Fruit fly (Drosophila melanogaster) whole organism, embryonic: Measurements from ENCODE around the gene ninaG.
A peak's percentile ranks its signal among the peaks of the same experiment; 100 is the strongest.

Experiments
- Aef1 ChIP-seq: fragments of 200-800 bp; sonication (Bioruptor generic); IDR thresholded peaks from 3 replicates; pipeline ENCODE4 v1.3.6; 2022; ENCODE audit warnings: missing biosample characterization, missing genetic modification characterization
- Bdp1 ChIP-seq: fragments of 200-800 bp; sonication (Bioruptor generic); optimal IDR thresholded peaks from 3 replicates; lab custom pipeline; 2016; ENCODE audit warnings: missing biosample characterization, missing genetic modification characterization
- CG10321 ChIP-seq: fragments of 200-800 bp; sonication (Bioruptor generic); IDR thresholded peaks from 2 replicates; pipeline ENCODE4 v1.3.6; 2022; ENCODE audit warnings: missing biosample characterization, missing genetic modification characterization
- CG11695 ChIP-seq: fragments of 200-800 bp; sonication (Bioruptor generic); IDR thresholded peaks from 3 replicates; pipeline ENCODE4 v1.3.6; 2022; ENCODE audit warnings: missing biosample characterization, missing genetic modification characterization
- CG13894 ChIP-seq: fragments of 200-800 bp; sonication (Bioruptor generic); optimal IDR thresholded peaks from 3 replicates; lab custom pipeline; 2018; ENCODE audit warnings: missing biosample characterization, mild to moderate bottlenecking, missing genetic modification characterization, moderate library complexity
- CG15073 ChIP-seq: fragments of 200-800 bp; sonication (Bioruptor generic); optimal IDR thresholded peaks from 2 replicates; lab custom pipeline; 2016; ENCODE audit warnings: missing biosample characterization, missing genetic modification characterization
- CG15696 ChIP-seq: fragments of 200-800 bp; sonication (Bioruptor generic); optimal IDR thresholded peaks from 2 replicates; lab custom pipeline; 2019; ENCODE audit warnings: missing biosample characterization, mild to moderate bottlenecking, missing genetic modification characterization, moderate library complexity
- CG16863 ChIP-seq: fragments of 200-800 bp; sonication (Bioruptor generic); optimal IDR thresholded peaks from 3 replicates; lab custom pipeline; 2016; ENCODE audit warnings: missing biosample characterization, missing genetic modification characterization
- CG17361 ChIP-seq: fragments of 200-800 bp; sonication (Bioruptor generic); IDR thresholded peaks from 3 replicates; pipeline ENCODE4 v1.3.6; 2022; ENCODE audit warnings: missing biosample characterization, missing genetic modification characterization
- CG17912 ChIP-seq: fragments of 200-800 bp; sonication (Bioruptor generic); optimal IDR thresholded peaks from 2 replicates; lab custom pipeline; 2018; ENCODE audit warnings: missing biosample characterization, mild to moderate bottlenecking, missing genetic modification characterization
- CG2120 ChIP-seq: fragments of 200-800 bp; sonication (Bioruptor generic); optimal IDR thresholded peaks from 3 replicates; lab custom pipeline; 2016; ENCODE audit warnings: missing biosample characterization, missing genetic modification characterization
- CG30431 ChIP-seq: fragments of 200-800 bp; sonication (Bioruptor generic); optimal IDR thresholded peaks from 2 replicates; lab custom pipeline; 2017; ENCODE audit warnings: missing biosample characterization, missing genetic modification characterization
- CG3726 ChIP-seq: fragments of 200-800 bp; sonication (Bioruptor generic); IDR thresholded peaks from 3 replicates; pipeline ENCODE4, ENCODE4 v1.3.6; 2022; ENCODE audit warnings: missing biosample characterization, missing genetic modification characterization
- CG3838 ChIP-seq: fragments of 200-800 bp; sonication (Bioruptor generic); optimal IDR thresholded peaks from 3 replicates; lab custom pipeline; 2016; ENCODE audit warnings: missing biosample characterization, missing genetic modification characterization
- CG5245 ChIP-seq: fragments of 200-800 bp; sonication (Bioruptor generic); optimal IDR thresholded peaks from 3 replicates; lab custom pipeline; 2016; ENCODE audit warnings: missing biosample characterization, missing genetic modification characterization
- CG6175 ChIP-seq: fragments of 200-800 bp; sonication (Bioruptor generic); IDR thresholded peaks from 3 replicates; pipeline ENCODE4 v1.3.6; 2022; ENCODE audit warnings: missing biosample characterization, missing genetic modification characterization
- CG6765 ChIP-seq: fragments of 200-800 bp; sonication (Bioruptor generic); optimal IDR thresholded peaks from 3 replicates; lab custom pipeline; 2017; ENCODE audit warnings: missing biosample characterization, mild to moderate bottlenecking, missing genetic modification characterization
- CG7372 ChIP-seq: fragments of 200-800 bp; sonication (Bioruptor generic); IDR thresholded peaks from 2 replicates; pipeline ENCODE4 v1.3.6; 2022; ENCODE audit warnings: missing biosample characterization, missing genetic modification characterization
- CG7745 ChIP-seq: fragments of 200-800 bp; sonication (Bioruptor generic); optimal IDR thresholded peaks from 2 replicates; lab custom pipeline; 2018; ENCODE audit warnings: missing biosample characterization, mild to moderate bottlenecking, missing genetic modification characterization, moderate library complexity
- CG8281 ChIP-seq: fragments of 200-800 bp; sonication (Bioruptor generic); optimal IDR thresholded peaks from 2 replicates; lab custom pipeline; 2018; ENCODE audit warnings: missing biosample characterization, mild to moderate bottlenecking, missing genetic modification characterization, moderate library complexity
- CHES-1-like ChIP-seq: fragments of 200-800 bp; sonication (Bioruptor generic); optimal IDR thresholded peaks from 2 replicates; lab custom pipeline; 2016; ENCODE audit warnings: missing biosample characterization, missing genetic modification characterization
- Chrac-16 ChIP-seq: fragments of 200-800 bp; sonication (Bioruptor generic); optimal IDR thresholded peaks from 3 replicates; lab custom pipeline; 2016; ENCODE audit warnings: missing biosample characterization, missing genetic modification characterization
- CkIIα-i1 ChIP-seq: fragments of 200-800 bp; sonication (Bioruptor generic); IDR thresholded peaks from 2 replicates; pipeline ENCODE4 v1.3.6; 2022; ENCODE audit warnings: missing biosample characterization, missing genetic modification characterization
- Dip2 ChIP-seq: fragments of 200-800 bp; sonication (Bioruptor generic); IDR thresholded peaks from 2 replicates; pipeline ENCODE4 v1.3.6; 2022; ENCODE audit warnings: missing biosample characterization, missing genetic modification characterization
- ERR ChIP-seq: fragments of 200-800 bp; sonication (Bioruptor generic); optimal IDR thresholded peaks from 2 replicates; lab custom pipeline; 2016; ENCODE audit warnings: missing biosample characterization, missing genetic modification characterization
- H15 ChIP-seq: fragments of 200-800 bp; sonication (Bioruptor generic); IDR thresholded peaks from 3 replicates; pipeline ENCODE4 v1.3.6; 2022; ENCODE audit warnings: missing biosample characterization, missing genetic modification characterization
- HmgD ChIP-seq: fragments of 200-800 bp; sonication (Bioruptor generic); optimal IDR thresholded peaks from 3 replicates; lab custom pipeline; 2016; ENCODE audit warnings: missing biosample characterization, missing genetic modification characterization
- Mes4 ChIP-seq: fragments of 200-800 bp; sonication (Bioruptor generic); optimal IDR thresholded peaks from 2 replicates; lab custom pipeline; 2016; ENCODE audit warnings: missing biosample characterization, missing genetic modification characterization
- Nf-YA ChIP-seq: fragments of 200-800 bp; sonication (Bioruptor generic); IDR thresholded peaks from 2 replicates; pipeline ENCODE4 v1.3.6; 2022; ENCODE audit warnings: missing biosample characterization, missing genetic modification characterization
- Oaz ChIP-seq: fragments of 200-800 bp; sonication (Bioruptor generic); IDR thresholded peaks from 2 replicates; pipeline ENCODE4 v1.3.6; 2022; ENCODE audit warnings: missing biosample characterization, missing genetic modification characterization
- Vsx1 ChIP-seq: fragments of 200-800 bp; sonication (Bioruptor generic); optimal IDR thresholded peaks from 2 replicates; lab custom pipeline; 2017; ENCODE audit warnings: missing biosample characterization, mild to moderate bottlenecking, missing genetic modification characterization, missing genetic modification reagents
- bab2 ChIP-seq: fragments of 200-800 bp; sonication (Bioruptor generic); optimal IDR thresholded peaks from 2 replicates; lab custom pipeline; 2016; ENCODE audit warnings: missing biosample characterization, missing genetic modification characterization
- bigmax ChIP-seq: fragments of 200-800 bp; sonication (Bioruptor generic); optimal IDR thresholded peaks from 2 replicates; lab custom pipeline; 2018; ENCODE audit warnings: missing biosample characterization, mild to moderate bottlenecking, missing genetic modification characterization
- cad ChIP-seq: fragments of >200 bp; optimal IDR thresholded peaks from 2 replicates; lab custom pipeline; 2017; ENCODE audit warnings: missing biosample characterization, missing genetic modification characterization
- crp ChIP-seq, 2 experiments: fragments of 200-800 bp; sonication (Bioruptor generic); optimal IDR thresholded peaks; 2 replicates in 1 of 2; 3 replicates in 1 of 2; lab custom pipeline; 2017; ENCODE audit warnings: missing biosample characterization in 2 of 2, missing genetic modification characterization in 2 of 2, mild to moderate bottlenecking in 1 of 2, moderate library complexity in 1 of 2
- dan ChIP-seq: fragments of 200-800 bp; sonication (Bioruptor generic); IDR thresholded peaks from 2 replicates; pipeline ENCODE4 v1.3.6; 2022; ENCODE audit warnings: missing biosample characterization, missing genetic modification characterization
- esg ChIP-seq: fragments of 200-800 bp; sonication (Bioruptor generic); conservative IDR thresholded peaks from 2 replicates; pipeline ENCODE4 v1.3.6; 2022; ENCODE audit warnings: missing biosample characterization, missing genetic modification characterization
- eve ChIP-seq, 2 experiments: fragments of >200 bp; optimal IDR thresholded peaks; 2 replicates each; lab custom pipeline; 2017; ENCODE audit warnings: missing biosample characterization in 2 of 2, missing genetic modification characterization in 2 of 2
- fu2 ChIP-seq: fragments of 200-800 bp; sonication (Bioruptor generic); optimal IDR thresholded peaks from 2 replicates; lab custom pipeline; 2016; ENCODE audit warnings: missing biosample characterization, missing genetic modification characterization
- gem ChIP-seq: fragments of 200-800 bp; sonication (Bioruptor generic); optimal IDR thresholded peaks from 2 replicates; lab custom pipeline; 2019; ENCODE audit warnings: missing biosample characterization, mild to moderate bottlenecking, missing genetic modification characterization, moderate library complexity
- gsb-n ChIP-seq: fragments of 200-800 bp; sonication (Bioruptor generic); optimal IDR thresholded peaks from 3 replicates; lab custom pipeline; 2018; ENCODE audit warnings: missing biosample characterization, mild to moderate bottlenecking, missing genetic modification characterization
- hkb ChIP-seq, 2 experiments: fragments of 200-800 bp in 1 of 2; fragments of >200 bp in 1 of 2; sonication (Bioruptor generic) in 1 of 2; IDR thresholded peaks in 1 of 2; optimal IDR thresholded peaks in 1 of 2; 2 replicates each; pipeline versions ENCODE4 v1.3.6 to Lab custom; 2017 to 2022; ENCODE audit warnings: missing biosample characterization in 1 of 2, missing genetic modification characterization in 1 of 2
- inv ChIP-seq: fragments of 200-800 bp; sonication (Bioruptor generic); IDR thresholded peaks from 2 replicates; pipeline ENCODE4 v1.3.6; 2022; ENCODE audit warnings: missing biosample characterization, missing genetic modification characterization; ENCODE audit not compliant: partially characterized antibody
- nerfin-1 ChIP-seq: fragments of 200-800 bp; sonication (Bioruptor generic); optimal IDR thresholded peaks from 3 replicates; lab custom pipeline; 2019; ENCODE audit warnings: missing biosample characterization, mild to moderate bottlenecking, missing genetic modification characterization, moderate library complexity
- odd ChIP-seq: fragments of 200-800 bp; sonication (Bioruptor generic); optimal IDR thresholded peaks from 2 replicates; lab custom pipeline; 2017; ENCODE audit warnings: missing biosample characterization, mild to moderate bottlenecking, missing genetic modification characterization
- p53 ChIP-seq: fragments of 200-800 bp; sonication (Bioruptor generic); optimal IDR thresholded peaks from 2 replicates; lab custom pipeline; 2016; ENCODE audit warnings: missing biosample characterization, missing genetic modification characterization
- pum ChIP-seq: fragments of 200-800 bp; sonication (Bioruptor generic); optimal IDR thresholded peaks from 2 replicates; lab custom pipeline; 2016; ENCODE audit warnings: missing biosample characterization, missing genetic modification characterization
- ro ChIP-seq: fragments of 200-800 bp; sonication (Bioruptor generic); IDR thresholded peaks from 2 replicates; pipeline ENCODE4 v1.3.6; 2022; ENCODE audit warnings: missing biosample characterization, missing genetic modification characterization
- run ChIP-seq: fragments of 200-800 bp; sonication (Bioruptor generic); optimal IDR thresholded peaks from 3 replicates; lab custom pipeline; 2018; ENCODE audit warnings: missing biosample characterization, mild to moderate bottlenecking, missing genetic modification characterization
- salm ChIP-seq: fragments of 200-800 bp; sonication (Bioruptor generic); optimal IDR thresholded peaks from 2 replicates; lab custom pipeline; 2018; ENCODE audit warnings: missing biosample characterization, mild to moderate bottlenecking, missing genetic modification characterization
- sens ChIP-seq: fragments of 200-800 bp; sonication (Bioruptor generic); peaks from one replicate; lab custom pipeline; 2016; ENCODE audit warnings: missing biosample characterization, missing genetic modification characterization
- sob ChIP-seq: fragments of 200-800 bp; sonication (Bioruptor generic); IDR thresholded peaks from 2 replicates; pipeline ENCODE4 v1.3.6; 2022; ENCODE audit warnings: missing biosample characterization, missing genetic modification characterization

Gene ninaG

DNA sequence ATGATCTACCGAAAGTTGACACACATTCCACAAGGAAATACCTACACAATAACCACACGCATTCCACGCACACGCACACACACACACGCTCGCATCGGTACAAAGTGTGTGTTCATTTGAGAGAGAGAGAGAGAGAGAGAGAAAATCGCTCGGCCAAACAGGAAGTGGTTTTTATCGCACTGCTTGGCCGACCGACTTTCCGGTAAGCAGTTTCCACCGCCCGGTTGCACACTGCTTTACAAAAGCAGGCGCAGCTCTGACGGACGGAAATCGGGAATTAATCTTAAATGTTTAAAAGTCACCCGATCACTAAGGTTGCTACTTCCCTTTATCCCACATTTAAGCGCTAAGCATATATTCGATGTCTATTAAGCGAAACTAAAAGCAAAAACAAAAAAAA is 28.7 kb downstream of the ninaG start (continued):
- no peak for TF ChIP-seq Dip2 (GFP tag; lab: Robert Waterston, UW)
- no peak for TF ChIP-seq cad (GFP tag; lab: Kevin White, UChicago)
- 0 out of 2 replicates have a peak, but pooled peaks have one; percentile 34 for TF ChIP-seq Nf-YA (GFP tag; lab: Robert Waterston, UW)
- peak; percentile 61 for TF ChIP-seq p53 (GFP tag; lab: Kevin White, UChicago)
- no peak for TF ChIP-seq CG11695 (GFP tag; lab: Robert Waterston, UW)
- TF ChIP-seq CG6175 (GFP tag; lab: Robert Waterston, UW), result no peak
- no peak for TF ChIP-seq CG15073 (GFP tag; lab: Kevin White, UChicago)
- no peak for TF ChIP-seq hkb (optimal IDR thresholded peaks at IDR 0.05; lab: Kevin White, UChicago)
- no peak; the same call in 1 of the 2 replicates for TF ChIP-seq hkb (GFP tag; IDR thresholded peaks at IDR 0.05; lab: Robert Waterston, UW)
- TF ChIP-seq esg (GFP tag; lab: Robert Waterston, UW), result no peak; the same call in 1 of the 2 replicates
- TF ChIP-seq fu2 (GFP tag; lab: Kevin White, UChicago), result no peak
- peak; percentile 47 for TF ChIP-seq CG5245 (GFP tag; lab: Kevin White, UChicago)
- peak; percentile 79 for TF ChIP-seq H15 (GFP tag; lab: Robert Waterston, UW)
- peak; percentile 56 for TF ChIP-seq Vsx1 (GFP tag; lab: Kevin White, UChicago)
- no peak; the same call in 1 of the 2 replicates for TF ChIP-seq sob (GFP tag; lab: Robert Waterston, UW)
- no peak for TF ChIP-seq salm (tag; lab: Kevin White, UChicago)
- TF ChIP-seq CG17361 (GFP tag; lab: Robert Waterston, UW), result no peak; the same call in 2 of the 3 replicates
- 0 out of 3 replicates have a peak, but pooled peaks have one; percentile 33 for TF ChIP-seq Aef1
- no peak for TF ChIP-seq nerfin-1 (tag; lab: Kevin White, UChicago)
- TF ChIP-seq Oaz (GFP tag; lab: Robert Waterston, UW), result no peak
- no peak for TF ChIP-seq pum (GFP tag; lab: Kevin White, UChicago)
- TF ChIP-seq CG30431 (GFP tag; lab: Kevin White, UChicago), result peak; percentile 86
- TF ChIP-seq bab2, result no peak
- no peak for TF ChIP-seq CkIIα-i1 (GFP tag; lab: Robert Waterston, UW)
- no peak for TF ChIP-seq run (tag; lab: Kevin White, UChicago)
- no peak for TF ChIP-seq CG2120 (GFP tag; lab: Kevin White, UChicago)
- no peak for TF ChIP-seq crp (GFP tag; optimal IDR thresholded peaks at IDR 0.05; lab: Kevin White, UChicago)
- TF ChIP-seq odd (GFP tag; lab: Kevin White, UChicago), result peak; percentile 59
- TF ChIP-seq CG7745 (tag; lab: Kevin White, UChicago), result no peak
- TF ChIP-seq CG6765, result peak; percentile 41
- TF ChIP-seq ro (GFP tag; lab: Robert Waterston, UW), result 0 out of 2 replicates have a peak, but pooled peaks have one; percentile 37
- peak; percentile 39 for TF ChIP-seq CG8281 (tag; lab: Kevin White, UChicago)
- TF ChIP-seq Mes4 (GFP tag; lab: Kevin White, UChicago), result peak; percentile 82
- no peak for TF ChIP-seq ERR (GFP tag; lab: Kevin White, UChicago)
- no peak for TF ChIP-seq CG3838 (GFP tag; lab: Kevin White, UChicago)
- peak; percentile 41; the same call in 1 of the 2 replicates for TF ChIP-seq CG10321 (GFP tag; lab: Robert Waterston, UW)
- peak; percentile 61 for TF ChIP-seq gsb-n
- TF ChIP-seq dan (GFP tag; lab: Robert Waterston, UW), result no peak
- no peak for TF ChIP-seq inv (GFP tag; lab: Robert Waterston, UW)
- no peak for TF ChIP-seq eve (GFP tag; optimal IDR thresholded peaks at IDR 0.05; lab: Kevin White, UChicago)
- TF ChIP-seq CG13894 (tag; lab: Kevin White, UChicago), result no peak
- TF ChIP-seq CG17912 (GFP tag; lab: Kevin White, UChicago), result peak; percentile 81
- TF ChIP-seq CG7372, result no peak; the same call in none of the 2 replicates
- peak; percentile 17 for TF ChIP-seq CG16863
- peak; percentile 41 for TF ChIP-seq Chrac-16 (GFP tag; lab: Kevin White, UChicago)
- peak; percentile 59 for TF ChIP-seq HmgD (GFP tag; lab: Kevin White, UChicago)
- TF ChIP-seq gem, result peak; percentile 48
- TF ChIP-seq CHES-1-like (GFP tag; lab: Kevin White, UChicago), result no peak
- TF ChIP-seq Bdp1 (GFP tag; lab: Kevin White, UChicago), result peak; percentile 37
- peak; percentile 89 for TF ChIP-seq sens (GFP tag; lab: Kevin White, UChicago)
- TF ChIP-seq CG3726 (GFP tag; lab: Robert Waterston, UW), result 0 out of 3 replicates have a peak, but pooled peaks have one; percentile 38
- TF ChIP-seq bigmax (GFP tag; lab: Kevin White, UChicago), result no peak
- peak; percentile 68 for TF ChIP-seq CG15696 (tag; lab: Kevin White, UChicago)
